Worm (Caenorhabditis elegans): ENCODE results near the gene tsp-2.

Gene tsp-2

DNA sequence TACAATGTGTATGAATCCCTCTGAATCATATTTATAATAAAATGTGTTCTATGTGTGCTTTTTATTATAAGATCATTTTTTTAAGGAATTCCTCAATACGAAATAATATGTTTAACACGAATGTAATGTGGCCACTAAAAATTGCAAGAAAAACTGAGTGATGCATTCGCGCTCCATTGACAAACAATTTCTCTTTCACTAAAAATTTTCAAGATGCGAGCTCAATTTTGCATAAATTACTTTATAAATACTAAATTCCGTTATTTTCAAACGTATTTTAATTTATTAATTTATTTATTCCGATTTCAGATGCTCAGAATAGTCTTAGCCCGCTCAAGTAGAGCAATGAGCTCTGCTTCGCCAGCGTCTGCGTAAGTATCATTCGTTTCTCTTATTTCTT, 28.0 kb upstream of the tsp-2 start, which contains the start of gene mrps-9:
Gene mrps-9, plus strand, starts transcription at position 310 of the 400 bp plus-strand sequence.
- TF ChIP-seq blmp-1 (tag; optimal IDR thresholded peaks at IDR 0.05; ENCODE audit: insufficient read depth) (peak; percentile 29), nhr-77 (tag; optimal IDR thresholded peaks at IDR 0.05) (no peak), mbf-1 (tag; optimal IDR thresholded peaks at IDR 0.05) (no peak), unc-55 (GFP tag; optimal IDR thresholded peaks at IDR 0.05) (peak; percentile 53), crh-2 (tag; optimal IDR thresholded peaks at IDR 0.05) (peak; percentile 8)

DNA sequence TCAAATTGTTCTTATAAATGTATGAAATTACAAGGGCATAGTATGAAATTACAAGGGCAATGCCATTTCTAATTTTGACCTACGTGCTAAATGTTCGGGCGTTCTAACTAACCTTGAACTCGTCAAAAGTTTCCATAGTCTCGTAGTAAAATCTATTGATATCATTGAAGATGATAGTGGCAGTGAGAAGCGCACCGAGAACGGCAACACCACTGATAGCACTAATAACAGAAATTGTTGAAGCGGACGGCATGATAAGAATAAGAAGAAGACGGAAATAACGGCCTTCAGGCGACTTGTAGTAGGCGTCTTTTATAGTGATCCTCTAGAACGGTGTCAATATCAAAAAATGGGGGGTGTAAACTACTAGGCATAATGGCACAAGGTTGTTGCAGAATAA, 25.6 kb upstream of the tsp-2 start, which contains the start of gene col-91:
Gene col-91, minus strand, starts transcription at position 288 of the 400 bp plus-strand sequence.
- TF ChIP-seq nhr-21 (tag; optimal IDR thresholded peaks at IDR 0.05) (peak; percentile 1), skn-1 (tag; optimal IDR thresholded peaks at IDR 0.05) (no peak), elt-1 (tag; optimal IDR thresholded peaks at IDR 0.05) (no peak), nhr-25 (tag; optimal IDR thresholded peaks at IDR 0.05) (peak; percentile 16), ama-1 (optimal IDR thresholded peaks at IDR 0.05) (no peak), sma-3 (GFP tag; optimal IDR thresholded peaks at IDR 0.05) (no peak)

DNA sequence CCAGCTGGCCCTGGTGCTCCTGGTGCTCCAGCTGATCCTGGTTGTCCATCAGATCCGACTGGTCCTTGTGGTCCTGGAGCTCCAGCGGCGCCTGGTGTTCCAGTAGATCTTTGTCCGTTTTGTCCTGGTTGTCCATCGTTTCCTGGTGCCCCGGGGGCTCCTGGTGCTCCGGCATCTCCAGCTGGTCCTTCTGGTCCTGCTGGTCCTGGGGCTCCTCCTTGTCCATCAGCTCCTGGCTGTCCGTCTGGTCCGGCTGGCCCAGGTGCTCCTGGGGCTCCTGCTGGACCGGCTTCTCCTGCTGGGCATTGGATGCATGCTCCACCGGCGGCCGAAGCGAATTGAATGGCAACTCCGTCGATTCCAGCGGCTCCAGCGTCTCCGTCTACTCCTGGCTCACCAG, 24.9 kb upstream of the tsp-2 start:
- no peak for TF ChIP-seq gmeb-1 (tag; optimal IDR thresholded peaks at IDR 0.05)
- TF ChIP-seq elt-3 (tag; optimal IDR thresholded peaks at IDR 0.05) = no peak
- TF ChIP-seq ztf-4 (tag; optimal IDR thresholded peaks at IDR 0.05) = no peak
- no peak for TF ChIP-seq nhr-77 (tag; optimal IDR thresholded peaks at IDR 0.05)
- no peak for TF ChIP-seq R02D3.7 (tag; optimal IDR thresholded peaks at IDR 0.05)
- no peak for TF ChIP-seq ceh-82 (tag; optimal IDR thresholded peaks at IDR 0.05)
- no peak for TF ChIP-seq ama-1 (optimal IDR thresholded peaks at IDR 0.05)
- TF ChIP-seq mdl-1 (tag; optimal IDR thresholded peaks at IDR 0.05) = no peak
- TF ChIP-seq fos-1 (tag; optimal IDR thresholded peaks at IDR 0.05) = no peak
- no peak for TF ChIP-seq nhr-11 (tag; optimal IDR thresholded peaks at IDR 0.05)
- no peak for TF ChIP-seq nhr-10 (tag; optimal IDR thresholded peaks at IDR 0.05)
- TF ChIP-seq elt-1 (tag; optimal IDR thresholded peaks at IDR 0.05) = no peak
- no peak for TF ChIP-seq skn-1 (tag; optimal IDR thresholded peaks at IDR 0.05)
- TF ChIP-seq nhr-21 (tag; optimal IDR thresholded peaks at IDR 0.05) = no peak
- no peak for TF ChIP-seq lsy-2 (tag; optimal IDR thresholded peaks at IDR 0.05)
- no peak for TF ChIP-seq nhr-6 (tag; optimal IDR thresholded peaks at IDR 0.05)
- no peak for TF ChIP-seq peb-1 (tag; optimal IDR thresholded peaks at IDR 0.05)

DNA sequence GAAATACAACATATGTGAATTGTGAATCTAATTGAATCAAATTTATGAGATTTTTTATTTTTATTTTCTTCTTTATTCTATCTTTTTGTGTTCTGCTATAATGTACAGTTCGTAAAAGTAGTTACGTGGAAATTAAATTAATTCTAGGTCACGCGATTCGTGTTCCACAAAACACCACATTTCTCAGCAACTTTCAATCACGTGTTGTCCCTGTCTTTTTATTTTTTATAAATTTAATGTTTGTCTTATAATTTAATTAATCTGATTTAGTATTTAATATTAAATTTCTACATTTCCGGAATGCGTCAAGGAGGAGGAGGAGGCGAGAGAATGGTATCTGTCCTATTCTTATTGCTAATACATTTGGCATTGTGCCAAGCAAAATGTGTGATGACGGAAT, 20.3 kb upstream of the tsp-2 start, which contains the start of gene ncr-2:
Gene ncr-2, plus strand, starts transcription at position 301 of the 400 bp plus-strand sequence.
- TF ChIP-seq sem-4 (tag; optimal IDR thresholded peaks at IDR 0.05) = no peak
- no peak for TF ChIP-seq fos-1 (tag; optimal IDR thresholded peaks at IDR 0.05)
- TF ChIP-seq unc-55 (GFP tag; optimal IDR thresholded peaks at IDR 0.05) = no peak
- TF ChIP-seq mdl-1 (tag; optimal IDR thresholded peaks at IDR 0.05) = no peak
- TF ChIP-seq ztf-1 (GFP tag; conservative IDR thresholded peaks at IDR 0.05) = no peak
- no peak for TF ChIP-seq blmp-1 (tag; optimal IDR thresholded peaks at IDR 0.05; ENCODE audit: insufficient read depth)
- no peak for TF ChIP-seq unc-62 (GFP tag; optimal IDR thresholded peaks at IDR 0.05)
- no peak for TF ChIP-seq lin-39 (tag; optimal IDR thresholded peaks at IDR 0.05)
- TF ChIP-seq crh-2 (tag; optimal IDR thresholded peaks at IDR 0.05) = no peak
- TF ChIP-seq aly-2 (tag; optimal IDR thresholded peaks at IDR 0.05) = no peak
- TF ChIP-seq alr-1 (tag; optimal IDR thresholded peaks at IDR 0.05) = no peak
- TF ChIP-seq lin-11 (tag; optimal IDR thresholded peaks at IDR 0.05) = no peak
- TF ChIP-seq ztf-11 (tag; optimal IDR thresholded peaks at IDR 0.05) = no peak
- TF ChIP-seq nhr-10 (tag; optimal IDR thresholded peaks at IDR 0.05) = no peak
- no peak for TF ChIP-seq nhr-21 (tag; optimal IDR thresholded peaks at IDR 0.05)
- TF ChIP-seq nhr-23 (tag; optimal IDR thresholded peaks at IDR 0.05) = no peak
- no peak for TF ChIP-seq peb-1 (tag; optimal IDR thresholded peaks at IDR 0.05)
- TF ChIP-seq snpc-4 (tag; optimal IDR thresholded peaks at IDR 0.05) = no peak

DNA sequence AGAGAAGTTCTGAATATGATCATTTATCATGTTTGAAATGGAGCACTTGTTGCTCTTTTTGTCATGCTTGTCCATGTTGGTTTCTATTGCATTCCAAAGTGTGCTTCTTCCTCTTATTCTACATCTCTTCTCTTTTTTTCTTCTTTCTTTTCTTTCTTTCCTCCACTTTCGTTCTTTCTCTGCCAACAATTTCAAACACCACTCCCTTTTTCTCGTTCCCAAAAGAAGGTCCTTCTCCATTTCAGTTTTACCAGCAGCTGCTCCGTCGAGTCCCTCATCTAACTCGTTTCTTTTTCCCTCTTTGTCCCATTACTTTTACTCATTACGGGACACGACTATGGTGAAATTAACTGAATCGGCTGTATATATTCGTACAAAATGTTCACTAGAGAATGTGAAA, 17.2 kb upstream of the tsp-2 start, which contains the start of gene F09G8.5:
Gene F09G8.5, plus strand, starts transcription at position 38 of the 400 bp plus-strand sequence.
- TF ChIP-seq unc-55 (GFP tag; optimal IDR thresholded peaks at IDR 0.05) (peak; percentile 81), nhr-77 (tag; optimal IDR thresholded peaks at IDR 0.05) (no peak), nhr-12 (tag; optimal IDR thresholded peaks at IDR 0.05) (no peak)
